Worm (Caenorhabditis elegans) whole organism, L1 larva: ENCODE measurements around the gene faah-2.

Experiments used
- C16A3.4 ChIP-seq: fragments of 150-350 bp; optimal IDR thresholded peaks from 2 replicates; lab custom pipeline; 2014; ENCODE audit warnings: missing biosample characterization, missing genetic modification characterization
- C34B4.2 ChIP-seq: sonication (generic microtip); optimal IDR thresholded peaks from 2 replicates; lab custom pipeline; 2017; ENCODE audit warnings: mild to moderate bottlenecking, missing genetic modification characterization, missing compliant biosample characterization
- F16B12.6 ChIP-seq: fragments of 150-350 bp; optimal IDR thresholded peaks from 2 replicates; lab custom pipeline; 2014; ENCODE audit warnings: missing biosample characterization, missing genetic modification characterization
- Y116A8C.19 ChIP-seq: sonication (generic microtip); optimal IDR thresholded peaks from 2 replicates; lab custom pipeline; 2016; ENCODE audit warnings: missing compliant biosample characterization, missing genetic modification characterization, borderline replicate concordance
- aha-1 ChIP-seq: fragments of 150-350 bp; optimal IDR thresholded peaks from 2 replicates; lab custom pipeline; 2014; ENCODE audit warnings: missing biosample characterization, missing genetic modification characterization
- aly-2 ChIP-seq: fragments of 150-350 bp; optimal IDR thresholded peaks from 2 replicates; lab custom pipeline; 2014; ENCODE audit warnings: missing biosample characterization, missing genetic modification characterization
- blmp-1 ChIP-seq: fragments of 150-350 bp; optimal IDR thresholded peaks from 2 replicates; lab custom pipeline; 2014; ENCODE audit warnings: missing biosample characterization, missing genetic modification characterization
- ceh-63 ChIP-seq: fragments of 200-800 bp; sonication (Bioruptor generic); optimal IDR thresholded peaks from 2 replicates; lab custom pipeline; 2018; ENCODE audit warnings: mild to moderate bottlenecking, missing genetic modification characterization, missing compliant biosample characterization
- ceh-88 ChIP-seq: fragments of 200-800 bp; sonication (Bioruptor generic); IDR thresholded peaks from 2 replicates; pipeline ENCODE4 v1.3.6; 2022; ENCODE audit warnings: missing genetic modification characterization, missing compliant biosample characterization
- dpl-1 ChIP-seq, 3 experiments: fragments of 150-350 bp in 2 of 3; sonication (generic microtip) in 1 of 3; optimal IDR thresholded peaks; 2 replicates each; lab custom pipeline; 2014 to 2017; ENCODE audit warnings: missing biosample characterization in 3 of 3, missing genetic modification characterization in 3 of 3, missing genetic modification reagents in 3 of 3
- dsc-1 ChIP-seq: sonication (generic microtip); optimal IDR thresholded peaks from 2 replicates; lab custom pipeline; 2016; ENCODE audit warnings: mild to moderate bottlenecking, missing genetic modification characterization, missing compliant biosample characterization
- efl-1 ChIP-seq, 4 experiments: fragments of 150-350 bp; optimal IDR thresholded peaks in 3 of 4; peaks in 1 of 4; 1 replicate in 1 of 4; 2 replicates in 3 of 4; lab custom pipeline; 2014; ENCODE audit warnings: missing biosample characterization in 2 of 4, missing genetic modification characterization in 2 of 4, missing genetic modification reagents in 2 of 4
- egl-13 ChIP-seq: sonication (generic microtip); optimal IDR thresholded peaks from 2 replicates; lab custom pipeline; 2016; ENCODE audit warnings: missing genotype, missing genetic modification reagents, missing genetic modification characterization, missing compliant biosample characterization
- egl-27 ChIP-seq, 2 experiments: fragments of 150-350 bp in 1 of 2; sonication (generic microtip); optimal IDR thresholded peaks; 3 replicates each; lab custom pipeline; 2017 to 2018; ENCODE audit warnings: missing biosample characterization in 2 of 2, missing genetic modification characterization in 2 of 2, missing genetic modification reagents in 2 of 2
- elt-2 ChIP-seq: sonication (generic microtip); optimal IDR thresholded peaks from 2 replicates; lab custom pipeline; 2016; ENCODE audit warnings: missing genetic modification characterization, mild to moderate bottlenecking, inconsistent platforms, missing compliant biosample characterization, missing genetic modification reagents
- ets-5 ChIP-seq: fragments of 200-800 bp; sonication (Bioruptor generic); IDR thresholded peaks from 2 replicates; pipeline ENCODE4 v1.3.6; 2022; ENCODE audit warnings: missing genetic modification characterization, missing compliant biosample characterization
- fkh-4 ChIP-seq: sonication (generic microtip); optimal IDR thresholded peaks from 2 replicates; lab custom pipeline; 2016; ENCODE audit warnings: missing compliant biosample characterization, missing genetic modification characterization, borderline replicate concordance
- fkh-8 ChIP-seq: sonication (generic microtip); optimal IDR thresholded peaks from 2 replicates; lab custom pipeline; 2016; ENCODE audit warnings: mild to moderate bottlenecking, missing genetic modification characterization, missing compliant biosample characterization
- hlh-17 ChIP-seq: fragments of 200-800 bp; sonication (Bioruptor generic); optimal IDR thresholded peaks from 2 replicates; lab custom pipeline; 2018; ENCODE audit warnings: missing genetic modification characterization, mild to moderate bottlenecking, missing compliant biosample characterization, moderate library complexity, borderline replicate concordance
- hpl-2 ChIP-seq: fragments of 150-350 bp; optimal IDR thresholded peaks from 2 replicates; lab custom pipeline; 2014; ENCODE audit warnings: missing biosample characterization, missing genetic modification reagents, missing genetic modification characterization
- irx-1 ChIP-seq: sonication (generic microtip); optimal IDR thresholded peaks from 2 replicates; lab custom pipeline; 2016; ENCODE audit warnings: missing genetic modification characterization, missing compliant biosample characterization
- isw-1 ChIP-seq: fragments of 200-800 bp; sonication (Bioruptor generic); IDR thresholded peaks from 2 replicates; pipeline ENCODE4 v1.3.6; 2022; ENCODE audit warnings: missing genetic modification characterization, missing compliant biosample characterization
- jun-1 ChIP-seq: fragments of 150-350 bp; optimal IDR thresholded peaks from 2 replicates; lab custom pipeline; 2014; ENCODE audit warnings: missing biosample characterization, missing genetic modification reagents, missing genetic modification characterization
- lin-13 ChIP-seq: fragments of 150-350 bp; optimal IDR thresholded peaks from 2 replicates; lab custom pipeline; 2014; ENCODE audit warnings: missing biosample characterization, missing genetic modification reagents, missing genetic modification characterization
- lin-14 ChIP-seq: fragments of 200-800 bp; sonication (Bioruptor generic); optimal IDR thresholded peaks from 2 replicates; lab custom pipeline; 2018; ENCODE audit warnings: mild to moderate bottlenecking, missing genetic modification characterization, moderate library complexity, missing compliant biosample characterization
- lin-35 ChIP-seq, 2 experiments: fragments of 150-350 bp; optimal IDR thresholded peaks; 2 replicates each; lab custom pipeline; 2014; ENCODE audit warnings: missing biosample characterization in 2 of 2, missing genetic modification characterization in 2 of 2, missing genetic modification reagents in 2 of 2
- lir-3 ChIP-seq: sonication (generic microtip); optimal IDR thresholded peaks from 2 replicates; lab custom pipeline; 2016; ENCODE audit warnings: mild to moderate bottlenecking, missing genetic modification characterization, moderate library complexity, missing compliant biosample characterization; ENCODE audit not compliant: poor library complexity
- lsy-2 ChIP-seq, 2 experiments: fragments of 150-350 bp; optimal IDR thresholded peaks; 2 replicates each; lab custom pipeline; 2014; ENCODE audit warnings: missing biosample characterization in 2 of 2, missing genetic modification characterization in 2 of 2
- mab-9 ChIP-seq: fragments of 200-800 bp; sonication (Bioruptor generic); IDR thresholded peaks from 2 replicates; pipeline ENCODE4 v1.3.6; 2022; ENCODE audit warnings: missing genetic modification reagents, missing genetic modification characterization, missing compliant biosample characterization
- mdl-1 ChIP-seq, 2 experiments: fragments of 150-350 bp; optimal IDR thresholded peaks; 2 replicates each; lab custom pipeline; 2014 to 2017; ENCODE audit warnings: missing biosample characterization in 2 of 2, missing genetic modification characterization in 2 of 2, inconsistent platforms in 1 of 2
- mep-1 ChIP-seq: fragments of 150-350 bp; optimal IDR thresholded peaks from 2 replicates; lab custom pipeline; 2014; ENCODE audit warnings: missing biosample characterization, missing genetic modification characterization
- nhr-20 ChIP-seq: sonication (generic microtip); optimal IDR thresholded peaks from 2 replicates; lab custom pipeline; 2016; ENCODE audit warnings: mild to moderate bottlenecking, missing genetic modification characterization, missing compliant biosample characterization
- nhr-237 ChIP-seq: fragments of 150-350 bp; optimal IDR thresholded peaks from 2 replicates; lab custom pipeline; 2014; ENCODE audit warnings: missing biosample characterization, missing genetic modification characterization
- nhr-28 ChIP-seq: fragments of 150-350 bp; optimal IDR thresholded peaks from 2 replicates; lab custom pipeline; 2014; ENCODE audit warnings: missing biosample characterization, missing genetic modification characterization
- nhr-47 ChIP-seq: sonication (generic microtip); optimal IDR thresholded peaks from 2 replicates; lab custom pipeline; 2016; ENCODE audit warnings: mild to moderate bottlenecking, missing genetic modification characterization, moderate library complexity, missing compliant biosample characterization
- nhr-71 ChIP-seq: sonication (generic microtip); optimal IDR thresholded peaks from 2 replicates; lab custom pipeline; 2016; ENCODE audit warnings: mild to moderate bottlenecking, missing genetic modification characterization, moderate library complexity, missing compliant biosample characterization
- pag-3 ChIP-seq: sonication (generic microtip); optimal IDR thresholded peaks from 2 replicates; lab custom pipeline; 2017; ENCODE audit warnings: missing genetic modification characterization, mild to moderate bottlenecking, missing compliant biosample characterization, antibody characterized with exemption, borderline replicate concordance; ENCODE audit not compliant: insufficient read depth
- rnt-1 ChIP-seq: sonication (generic microtip); optimal IDR thresholded peaks from 2 replicates; lab custom pipeline; 2016; ENCODE audit warnings: mild to moderate bottlenecking, missing genetic modification characterization, moderate library complexity, missing compliant biosample characterization
- skn-1 ChIP-seq: fragments of 150-350 bp; optimal IDR thresholded peaks from 2 replicates; lab custom pipeline; 2014; ENCODE audit warnings: missing biosample characterization, missing genetic modification characterization
- snu-23 ChIP-seq: sonication (generic microtip); optimal IDR thresholded peaks from 2 replicates; lab custom pipeline; 2016; ENCODE audit warnings: missing genetic modification characterization, missing compliant biosample characterization
- sox-4 ChIP-seq: sonication (generic microtip); optimal IDR thresholded peaks from 2 replicates; lab custom pipeline; 2016; ENCODE audit warnings: missing genetic modification characterization, missing compliant biosample characterization
- swsn-7 ChIP-seq: sonication (generic microtip); optimal IDR thresholded peaks from 2 replicates; lab custom pipeline; 2016; ENCODE audit warnings: missing genetic modification characterization, missing compliant biosample characterization
- tlp-1 ChIP-seq: fragments of 150-350 bp; optimal IDR thresholded peaks from 2 replicates; lab custom pipeline; 2014; ENCODE audit warnings: missing biosample characterization, missing genetic modification characterization
- unc-130 ChIP-seq: fragments of 150-350 bp; optimal IDR thresholded peaks from 2 replicates; lab custom pipeline; 2017; ENCODE audit warnings: missing biosample characterization, missing genetic modification characterization, inconsistent platforms
- unc-30 ChIP-seq: sonication (generic microtip); optimal IDR thresholded peaks from 2 replicates; lab custom pipeline; 2017; ENCODE audit warnings: missing biosample characterization, missing genetic modification characterization
- ztf-4 ChIP-seq: fragments of 150-350 bp; optimal IDR thresholded peaks from 2 replicates; lab custom pipeline; 2014; ENCODE audit warnings: missing biosample characterization, missing genetic modification characterization

faah-2 gene

DNA sequence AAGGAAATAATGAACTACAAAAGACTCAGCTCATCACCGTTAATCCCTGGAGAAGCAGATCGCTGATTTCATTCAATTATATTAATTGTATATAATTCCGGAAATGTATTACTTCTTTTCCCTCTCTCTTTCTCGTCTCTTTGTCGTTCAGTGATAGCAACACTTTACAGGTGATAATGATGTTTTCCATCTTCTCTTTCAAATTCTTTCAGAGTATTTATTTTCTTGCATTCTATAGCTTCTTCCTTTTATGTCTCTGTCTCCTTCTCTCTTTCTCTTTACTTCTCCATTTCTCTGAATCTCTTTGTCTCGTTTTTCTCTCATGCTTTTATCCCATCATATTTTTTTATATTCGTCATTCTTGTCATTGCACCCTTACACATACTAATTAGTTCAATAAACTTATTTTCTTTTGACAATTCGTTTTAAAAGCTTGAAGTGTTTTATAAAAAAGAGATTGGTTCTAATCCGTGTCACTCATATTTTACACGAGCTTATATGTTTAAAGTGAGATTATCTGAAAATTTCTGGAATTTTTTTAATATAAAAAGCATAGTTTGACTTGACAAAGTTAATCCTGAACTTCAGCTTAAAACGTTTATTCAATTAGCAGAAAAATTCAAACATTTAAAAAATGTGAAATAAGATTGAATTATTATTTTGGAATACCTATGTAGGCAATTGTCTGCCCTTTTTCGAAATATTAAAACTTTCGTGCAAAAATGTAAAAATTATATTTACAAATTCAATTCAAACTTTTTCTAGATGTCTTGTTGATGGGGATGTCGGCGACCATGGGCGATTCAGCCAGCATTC lies 9.3 kb upstream of the faah-2 start, which contains the start of gene pmk-2 (continued):
- no peak for TF ChIP-seq egl-27 (tag; optimal IDR thresholded peaks at IDR 0.05; lab: Kevin White, UChicago)
- no peak for TF ChIP-seq tlp-1 (tag; lab: Kevin White, UChicago)
- TF ChIP-seq mep-1 = no peak

DNA sequence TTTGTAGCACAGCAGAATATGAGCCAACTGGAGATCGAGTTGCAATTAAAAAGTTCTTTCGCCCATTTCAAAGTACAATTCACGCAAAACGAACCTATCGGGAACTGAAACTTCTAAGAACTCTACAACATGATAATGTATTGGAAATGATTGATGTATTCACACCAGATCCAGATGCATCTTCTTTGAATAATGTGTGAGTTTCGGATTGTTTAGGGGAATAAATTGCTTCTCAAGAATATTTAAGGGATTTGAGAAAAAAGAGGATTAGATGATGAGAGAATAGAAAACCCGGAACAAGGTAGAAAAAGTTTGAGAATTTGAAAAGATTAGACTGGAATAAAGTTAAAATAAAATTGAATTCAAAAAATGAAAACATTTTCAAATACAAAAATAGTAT lies 7.9 kb upstream of the faah-2 start:
- TF ChIP-seq dsc-1 (tag; lab: Kevin White, UChicago) (peak; percentile 65), dpl-1 (GFP tag; optimal IDR thresholded peaks at IDR 0.05; lab: Kevin White, UChicago) (no peak)
- TF ChIP-seq, all 84 proteins: peak for 1

DNA sequence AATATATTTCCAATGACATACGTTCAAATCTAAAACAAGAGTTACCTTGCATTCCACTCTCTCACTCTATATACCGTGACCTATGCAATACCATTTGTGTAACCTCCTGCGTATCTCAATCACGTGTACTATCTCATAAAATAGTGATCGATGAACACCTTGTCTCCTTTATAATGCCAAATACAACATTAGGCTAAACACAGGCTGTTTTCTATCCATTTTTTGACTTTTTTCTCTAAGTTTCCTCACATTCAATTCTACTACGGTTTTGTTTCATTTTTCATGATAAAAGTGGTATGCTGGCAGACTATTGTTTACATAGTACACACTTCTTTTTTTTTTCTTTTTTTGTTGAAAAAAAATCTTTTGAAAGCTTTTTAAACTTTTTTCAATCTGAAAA lies 6.0 kb upstream of the faah-2 start:
- TF ChIP-seq ztf-4 (tag; lab: Kevin White, UChicago) = no peak
- no peak for TF ChIP-seq aly-2 (tag; lab: Kevin White, UChicago)
- no peak for TF ChIP-seq aha-1 (tag; lab: Kevin White, UChicago)
- no peak for TF ChIP-seq egl-27 (tag; optimal IDR thresholded peaks at IDR 0.05; lab: Kevin White, UChicago)
- TF ChIP-seq unc-130 (tag; lab: Kevin White, UChicago) = no peak
- TF ChIP-seq snu-23 (GFP tag; lab: Kevin White, UChicago) = peak; percentile 76
- peak; percentile 11 for TF ChIP-seq irx-1 (tag; lab: Kevin White, UChicago)
- TF ChIP-seq C34B4.2 (tag; lab: Kevin White, UChicago) = no peak
- no peak for TF ChIP-seq hlh-17 (GFP tag; lab: Kevin White, UChicago)
- TF ChIP-seq lir-3 (tag; lab: Kevin White, UChicago) = peak; percentile 17
- peak; percentile 86 for TF ChIP-seq lin-14 (GFP tag; lab: Kevin White, UChicago)
- peak; percentile 11 for TF ChIP-seq swsn-7 (tag; lab: Kevin White, UChicago)
- peak in 1 of 2 experiments; percentile 33 for TF ChIP-seq efl-1 (optimal IDR thresholded peaks at IDR 0.05; lab: Kevin White, UChicago)
- no peak for TF ChIP-seq efl-1 (GFP tag; optimal IDR thresholded peaks at IDR 0.05 in 1 of 2; lab: Kevin White, UChicago)
- TF ChIP-seq mdl-1 (tag; optimal IDR thresholded peaks at IDR 0.05; lab: Kevin White, UChicago) = peak in 1 of 2 experiments; percentile 71
- TF ChIP-seq C16A3.4 (tag; lab: Kevin White, UChicago) = peak; percentile 31
- TF ChIP-seq nhr-28 (tag; lab: Kevin White, UChicago) = no peak
- TF ChIP-seq lsy-2 (tag; optimal IDR thresholded peaks at IDR 0.05; lab: Kevin White, UChicago) = peak; percentile 14 to 46
- TF ChIP-seq isw-1 = no peak
- no peak for TF ChIP-seq fkh-8 (tag; lab: Kevin White, UChicago)
- no peak for TF ChIP-seq sox-4 (tag; lab: Kevin White, UChicago)
- peak; percentile 28 for TF ChIP-seq elt-2
- TF ChIP-seq nhr-20 (tag; lab: Kevin White, UChicago) = peak; percentile 75
- TF ChIP-seq lin-13 (GFP tag; lab: Kevin White, UChicago) = no peak
- TF ChIP-seq skn-1 (tag; lab: Kevin White, UChicago) = peak; percentile 40
- TF ChIP-seq unc-30 (tag; lab: Kevin White, UChicago) = no peak
- no peak for TF ChIP-seq ceh-63
- no peak for TF ChIP-seq rnt-1 (tag; lab: Kevin White, UChicago)
- TF ChIP-seq mab-9 (GFP tag; lab: Robert Waterston, UW) = no peak
- TF ChIP-seq mep-1 = peak; percentile 34
- no peak for TF ChIP-seq pag-3 (tag; lab: Kevin White, UChicago)
- TF ChIP-seq ceh-88 (GFP tag; lab: Robert Waterston, UW) = no peak
- TF ChIP-seq egl-13 = no peak
- TF ChIP-seq ets-5 = no peak
- peak; percentile 45 for TF ChIP-seq blmp-1
- peak in 1 of 2 experiments; percentile 74 for TF ChIP-seq lin-35 (GFP tag; optimal IDR thresholded peaks at IDR 0.05; lab: Kevin White, UChicago)
- no peak for TF ChIP-seq hpl-2 (GFP tag; lab: Kevin White, UChicago)
- TF ChIP-seq jun-1 (tag; lab: Kevin White, UChicago) = no peak
- no peak for TF ChIP-seq Y116A8C.19 (tag; lab: Kevin White, UChicago)
- TF ChIP-seq F16B12.6 (tag; lab: Kevin White, UChicago) = no peak
- TF ChIP-seq nhr-237 (tag; lab: Kevin White, UChicago) = no peak
- TF ChIP-seq fkh-4 (tag; lab: Kevin White, UChicago) = no peak
- peak; percentile 65 for TF ChIP-seq nhr-71
- TF ChIP-seq nhr-47 (tag; lab: Kevin White, UChicago) = peak; percentile 23
